Fruit fly (Drosophila melanogaster) whole organism, pupa: ENCODE results near the gene cmet.

Experiments used
- CG15710 ChIP-seq: fragments of 200-800 bp; sonication (Bioruptor generic); optimal IDR thresholded peaks from 2 replicates; lab custom pipeline; 2018; ENCODE audit warnings: missing biosample characterization, mild to moderate bottlenecking, missing genetic modification characterization, moderate library complexity
- CG9948 ChIP-seq: fragments of 200-800 bp; sonication (Bioruptor generic); optimal IDR thresholded peaks from 2 replicates; lab custom pipeline; 2018; ENCODE audit warnings: missing biosample characterization, mild to moderate bottlenecking, missing genetic modification characterization, moderate library complexity
- EcR ChIP-seq: fragments of 200-800 bp; sonication (Bioruptor generic); optimal IDR thresholded peaks from 3 replicates; lab custom pipeline; 2019; ENCODE audit warnings: missing biosample characterization, missing genetic modification characterization, mild to moderate bottlenecking, moderate library complexity, missing genetic modification reagents
- Snoo ChIP-seq: fragments of 200-800 bp; sonication (Bioruptor generic); optimal IDR thresholded peaks from 3 replicates; lab custom pipeline; 2017; ENCODE audit warnings: missing biosample characterization, mild to moderate bottlenecking, missing genetic modification characterization, inconsistent platforms
- gl ChIP-seq: fragments of 200-800 bp; sonication (Bioruptor generic); optimal IDR thresholded peaks from 2 replicates; lab custom pipeline; 2018; ENCODE audit warnings: missing biosample characterization, mild to moderate bottlenecking, missing genetic modification characterization

dm6 chr2L:11296483-11296882 is 27.7 kb upstream of the cmet start:
- TF ChIP-seq CG15710: no peak
- no peak for TF ChIP-seq gl
- no peak for TF ChIP-seq CG9948 (tag; lab: Kevin White, UChicago)
- TF ChIP-seq EcR: no peak
- TF ChIP-seq Snoo (tag; lab: Kevin White, UChicago): no peak
